Fruit fly (Drosophila melanogaster): ENCODE measurements around the gene CG2162.

Gene CG2162

dm6 chr3L:3052110-3052871 is 17.3 kb downstream of the CG2162 start, which contains the start of gene CG1271 (continued):
- peak; percentile 51 for TF ChIP-seq unc-4 (GFP tag; IDR thresholded peaks at IDR 0.05; ENCODE audit: partially characterized antibody)
- TF ChIP-seq chm (GFP tag; IDR thresholded peaks at IDR 0.05) = no peak
- TF ChIP-seq Nf-YC (tag; optimal IDR thresholded peaks at IDR 0.05) = peak; percentile 78
- peak; percentile 44 for TF ChIP-seq crc (GFP tag; optimal IDR thresholded peaks at IDR 0.05)
- peak; percentile 47 for TF ChIP-seq MBD-R2 (GFP tag; IDR thresholded peaks at IDR 0.05)
- peak; percentile 59 for TF ChIP-seq twi (tag; optimal IDR thresholded peaks at IDR 0.05)
- peak; percentile 67 for TF ChIP-seq caup (GFP tag; optimal IDR thresholded peaks at IDR 0.05; ENCODE audit: severe bottlenecking)
- TF ChIP-seq CG8478 (optimal IDR thresholded peaks at IDR 0.05) = no peak
- TF ChIP-seq HLH4C (GFP tag; IDR thresholded peaks at IDR 0.05; ENCODE audit: partially characterized antibody) = no peak
- TF ChIP-seq Scr (GFP tag; IDR thresholded peaks at IDR 0.05; ENCODE audit: partially characterized antibody) = peak; percentile 17; the same call in 1 of the 2 replicates
- TF ChIP-seq bbx (GFP tag; IDR thresholded peaks at IDR 0.05; ENCODE audit: partially characterized antibody) = no peak
- TF ChIP-seq gcm2 (GFP tag; optimal IDR thresholded peaks at IDR 0.05) = peak; percentile 23
- peak; percentile 82 for TF ChIP-seq Sin3A (optimal IDR thresholded peaks at IDR 0.05)
- TF ChIP-seq gfzf (GFP tag; optimal IDR thresholded peaks at IDR 0.05) = peak; percentile 59
- TF ChIP-seq CG11504 (tag; optimal IDR thresholded peaks at IDR 0.05) = no peak
- no peak for TF ChIP-seq toy (GFP tag; IDR thresholded peaks at IDR 0.05)
- TF ChIP-seq Hr3 (GFP tag; optimal IDR thresholded peaks at IDR 0.05) = peak; percentile 45
- peak; percentile 65 for TF ChIP-seq shn (GFP tag; optimal IDR thresholded peaks at IDR 0.05)
- TF ChIP-seq HLH3B (GFP tag; IDR thresholded peaks at IDR 0.05) = peak; percentile 20; the same call in 1 of the 2 replicates
- TF ChIP-seq CG10321 (GFP tag; IDR thresholded peaks at IDR 0.05) = no peak
- peak; percentile 74 for TF ChIP-seq CG15479 (GFP tag; optimal IDR thresholded peaks at IDR 0.05)
- TF ChIP-seq CG14965 (GFP tag; optimal IDR thresholded peaks at IDR 0.05; ENCODE audit: borderline replicate concordance) = no peak
- TF ChIP-seq Oaz (GFP tag; IDR thresholded peaks at IDR 0.05) = no peak
- peak; percentile 12 for TF ChIP-seq Dek (tag; optimal IDR thresholded peaks at IDR 0.05)
- TF ChIP-seq CG1529 (GFP tag; optimal IDR thresholded peaks at IDR 0.05) = peak; percentile 20
- no peak for TF ChIP-seq CG17568 (GFP tag; optimal IDR thresholded peaks at IDR 0.05)
- TF ChIP-seq CG7745 (tag; optimal IDR thresholded peaks at IDR 0.05) = no peak
- peak; percentile 86 for TF ChIP-seq CG15514 (GFP tag; optimal IDR thresholded peaks at IDR 0.05)
- TF ChIP-seq CG13123 (GFP tag; optimal IDR thresholded peaks at IDR 0.05) = peak; percentile 30
- peak; percentile 41 for TF ChIP-seq emc (GFP tag; optimal IDR thresholded peaks at IDR 0.05)
- no peak for TF ChIP-seq fd3F (GFP tag; optimal IDR thresholded peaks at IDR 0.05)
- TF ChIP-seq CG8290 (GFP tag; optimal IDR thresholded peaks at IDR 0.05) = peak; percentile 73
- peak; percentile 70 to 80 for TF ChIP-seq CG8290 (tag; optimal IDR thresholded peaks at IDR 0.05)
- peak; percentile 28 for TF ChIP-seq Bdp1 (GFP tag; optimal IDR thresholded peaks at IDR 0.05)
- TF ChIP-seq sob (GFP tag; IDR thresholded peaks at IDR 0.05) = peak; percentile 72
- TF ChIP-seq H2.0 (GFP tag; IDR thresholded peaks at IDR 0.05) = peak; percentile 31; the same call in 1 of the 2 replicates
- TF ChIP-seq CG5245 (GFP tag; optimal IDR thresholded peaks at IDR 0.05) = peak; percentile 51
- TF ChIP-seq CG12155 (GFP tag; optimal IDR thresholded peaks at IDR 0.05) = peak; percentile 52
- peak; percentile 97 for TF ChIP-seq E2f2 (GFP tag; IDR thresholded peaks at IDR 0.05)
- peak; percentile 5 for TF ChIP-seq CG16815 (GFP tag; optimal IDR thresholded peaks at IDR 0.05)
- TF ChIP-seq chif (GFP tag; optimal IDR thresholded peaks at IDR 0.05) = peak; percentile 37 to 45
- TF ChIP-seq kay (GFP tag; optimal IDR thresholded peaks at IDR 0.05) = peak; percentile 65
- TF ChIP-seq CG33213 (GFP tag; optimal IDR thresholded peaks at IDR 0.05) = peak; percentile 60
- peak; percentile 58 for TF ChIP-seq tx (GFP tag; optimal IDR thresholded peaks at IDR 0.05)
- peak; percentile 47 for TF ChIP-seq CG10979 (tag; optimal IDR thresholded peaks at IDR 0.05)
- peak; percentile 51 for TF ChIP-seq her (GFP tag; optimal IDR thresholded peaks at IDR 0.05)
- peak; percentile 54 for TF ChIP-seq CG12299 (tag; optimal IDR thresholded peaks at IDR 0.05)
- TF ChIP-seq CG31441 (GFP tag; IDR thresholded peaks at IDR 0.05) = peak; percentile 61
- TF ChIP-seq Awh (GFP tag; IDR thresholded peaks at IDR 0.05) = no peak
